Fruit fly (Drosophila melanogaster) whole organism, wandering third instar larva: ENCODE measurements around the gene CG12689.

ENCODE experiments used
- CrebA ChIP-seq: fragments of 200-800 bp; sonication (Bioruptor generic); optimal IDR thresholded peaks from 2 replicates; lab custom pipeline; 2016; ENCODE audit warnings: missing biosample characterization, mild to moderate bottlenecking, missing genetic modification characterization, borderline replicate concordance
- Dfd ChIP-seq: fragments of >200 bp; optimal IDR thresholded peaks from 2 replicates; lab custom pipeline; 2017; ENCODE audit warnings: missing biosample characterization, missing genetic modification characterization
- Dif ChIP-seq: fragments of 200-275, 200-300 bp; sonication (Bioruptor generic); optimal IDR thresholded peaks from 2 replicates; lab custom pipeline; 2018; ENCODE audit warnings: missing biosample characterization, missing genetic modification characterization; ENCODE audit not compliant: partially characterized antibody
- GATAd ChIP-seq: sonication (Bioruptor generic); optimal IDR thresholded peaks from 2 replicates; lab custom pipeline; 2016; ENCODE audit warnings: missing biosample characterization, missing genetic modification characterization
- HLH106 ChIP-seq: fragments of 200-800 bp; optimal IDR thresholded peaks from 3 replicates; lab custom pipeline; 2019; ENCODE audit warnings: missing biosample characterization, mild to moderate bottlenecking, missing genetic modification characterization, moderate library complexity
- Hnf4 ChIP-seq: fragments of 200-800 bp; sonication (Bioruptor generic); optimal IDR thresholded peaks from 2 replicates; lab custom pipeline; 2016; ENCODE audit warnings: missing biosample characterization, mild to moderate bottlenecking, missing genetic modification characterization
- Jra ChIP-seq: sonication (Bioruptor generic); optimal IDR thresholded peaks from 2 replicates; lab custom pipeline; 2016; ENCODE audit warnings: missing biosample characterization, missing genetic modification characterization
- Mio ChIP-seq: sonication (Bioruptor generic); optimal IDR thresholded peaks from 2 replicates; lab custom pipeline; 2016; ENCODE audit warnings: missing biosample characterization, missing genetic modification characterization
- Myc ChIP-seq: fragments of >200 bp; optimal IDR thresholded peaks from 2 replicates; lab custom pipeline; 2017
- N ChIP-seq: fragments of >200 bp; optimal IDR thresholded peaks from 2 replicates; lab custom pipeline; 2018; ENCODE audit warnings: missing biosample characterization, missing external identifiers, missing genetic modification characterization
- OdsH ChIP-seq: fragments of 200-800 bp; sonication (Bioruptor generic); optimal IDR thresholded peaks from 2 replicates; lab custom pipeline; 2016; ENCODE audit warnings: missing biosample characterization, mild to moderate bottlenecking, missing genetic modification characterization
- Sp1 ChIP-seq: fragments of 200-800 bp; sonication (Bioruptor generic); optimal IDR thresholded peaks from 3 replicates; lab custom pipeline; 2019; ENCODE audit warnings: missing biosample characterization, mild to moderate bottlenecking, missing genetic modification characterization, moderate library complexity
- Vsx2 ChIP-seq: fragments of 200-300, 225-300 bp; sonication (Bioruptor generic); optimal IDR thresholded peaks from 2 replicates; lab custom pipeline; 2018; ENCODE audit warnings: missing biosample characterization, missing genetic modification characterization; ENCODE audit not compliant: partially characterized antibody
- br ChIP-seq: fragments of 200-800 bp; sonication (Bioruptor generic); optimal IDR thresholded peaks from 2 replicates; lab custom pipeline; 2016; ENCODE audit warnings: missing biosample characterization, missing genetic modification characterization
- brk ChIP-seq: fragments of 200-800 bp; sonication (Bioruptor generic); optimal IDR thresholded peaks from 2 replicates; lab custom pipeline; 2016; ENCODE audit warnings: missing biosample characterization, mild to moderate bottlenecking, missing genetic modification characterization
- dl ChIP-seq, 2 experiments: fragments of 175-275, 200-275 bp in 1 of 2; fragments of 200-275 bp in 1 of 2; sonication (Bioruptor generic); optimal IDR thresholded peaks; lab custom pipeline; 2018; ENCODE audit warnings: mild to moderate bottlenecking in 2 of 2, missing biosample characterization in 2 of 2, missing genetic modification characterization in 2 of 2, moderate library complexity in 2 of 2; ENCODE audit not compliant: partially characterized antibody in 2 of 2, insufficient read depth in 1 of 2
- dmrt93B ChIP-seq: fragments of 200-800 bp; sonication (Bioruptor generic); optimal IDR thresholded peaks from 2 replicates; lab custom pipeline; 2018; ENCODE audit warnings: missing biosample characterization, mild to moderate bottlenecking, missing genetic modification characterization
- dsf ChIP-seq: sonication (Bioruptor generic); optimal IDR thresholded peaks from 2 replicates; lab custom pipeline; 2016; ENCODE audit warnings: missing biosample characterization, missing genetic modification characterization, borderline replicate concordance
- ey ChIP-seq: fragments of 200-800 bp; sonication (Bioruptor generic); optimal IDR thresholded peaks from 2 replicates; lab custom pipeline; 2016; ENCODE audit warnings: missing biosample characterization, missing genetic modification characterization
- foxo ChIP-seq, 2 experiments: fragments of 200-800 bp; sonication (Bioruptor generic); optimal IDR thresholded peaks; 2 replicates in 1 of 2; 3 replicates in 1 of 2; lab custom pipeline; 2016 to 2017; ENCODE audit warnings: missing biosample characterization in 2 of 2, missing genetic modification characterization in 2 of 2
- fru ChIP-seq: fragments of 200-800 bp; sonication (Bioruptor generic); optimal IDR thresholded peaks from 3 replicates; lab custom pipeline; 2016; ENCODE audit warnings: missing biosample characterization, mild to moderate bottlenecking, missing genetic modification characterization
- h ChIP-seq: fragments of 200-800 bp; sonication (Bioruptor generic); optimal IDR thresholded peaks from 3 replicates; lab custom pipeline; 2016; ENCODE audit warnings: missing biosample characterization, mild to moderate bottlenecking, missing genetic modification characterization
- jim ChIP-seq: fragments of 175-275, 200-325 bp; sonication (Bioruptor generic); optimal IDR thresholded peaks from 2 replicates; lab custom pipeline; 2016; ENCODE audit warnings: missing biosample characterization, mild to moderate bottlenecking, missing genetic modification characterization
- pan ChIP-seq: fragments of >200 bp; optimal IDR thresholded peaks from 2 replicates; lab custom pipeline; 2017
- psq ChIP-seq: fragments of 200-800 bp; sonication (Bioruptor generic); optimal IDR thresholded peaks from 3 replicates; lab custom pipeline; 2017; ENCODE audit warnings: missing biosample characterization, mild to moderate bottlenecking, missing genetic modification characterization, moderate library complexity
- rgr ChIP-seq: fragments of 200-800 bp; sonication (Bioruptor generic); optimal IDR thresholded peaks from 3 replicates; lab custom pipeline; 2016; ENCODE audit warnings: missing biosample characterization, mild to moderate bottlenecking, missing genetic modification characterization
- sage ChIP-seq: fragments of 200-800 bp; sonication (Bioruptor generic); optimal IDR thresholded peaks from 2 replicates; lab custom pipeline; 2016; ENCODE audit warnings: missing biosample characterization, mild to moderate bottlenecking, missing genetic modification characterization
- sv ChIP-seq: fragments of 200-800 bp; sonication (Bioruptor generic); optimal IDR thresholded peaks from 3 replicates; lab custom pipeline; 2016; ENCODE audit warnings: missing biosample characterization, missing genetic modification characterization
- tai ChIP-seq: sonication (Bioruptor generic); optimal IDR thresholded peaks from 2 replicates; lab custom pipeline; 2016; ENCODE audit warnings: missing biosample characterization, missing genetic modification characterization
- usp ChIP-seq: fragments of >200 bp; optimal IDR thresholded peaks from 2 replicates; lab custom pipeline; 2017; ENCODE audit warnings: missing biosample characterization, missing genetic modification characterization
- woc ChIP-seq: sonication (Bioruptor generic); optimal IDR thresholded peaks from 2 replicates; lab custom pipeline; 2016; ENCODE audit warnings: missing biosample characterization, mild to moderate bottlenecking, missing genetic modification characterization

CG12689 gene

DNA sequence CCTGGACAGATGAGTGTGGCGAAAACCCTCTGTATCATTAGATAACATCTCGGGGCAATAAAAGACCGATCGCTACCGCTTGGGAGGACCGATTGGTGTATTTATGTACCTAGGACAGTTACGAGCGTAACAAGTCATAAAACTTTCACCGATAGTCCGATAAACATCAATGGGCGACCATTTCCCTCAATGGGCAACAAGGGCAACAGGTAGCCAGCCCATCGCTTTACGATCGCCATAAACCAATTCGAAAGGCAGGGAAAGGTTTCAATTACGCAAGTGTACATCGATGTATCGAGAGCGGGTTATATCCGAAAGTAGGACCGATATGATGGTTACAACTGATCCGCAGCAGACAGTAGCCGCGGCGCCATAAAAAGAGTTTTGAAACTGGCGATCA is 43.4 kb downstream of the CG12689 start:
- TF ChIP-seq Dif (no peak), Myc (lab: Kevin White, UChicago) (no peak), Dfd (no peak), Sp1 (GFP tag; lab: Kevin White, UChicago) (no peak), HLH106 (tag; lab: Kevin White, UChicago) (no peak), tai (GFP tag; lab: Kevin White, UChicago) (no peak), dl (GFP tag; optimal IDR thresholded peaks at IDR 0.05; lab: Kevin White, UChicago; ENCODE audit: insufficient read depth in 1 of 2, partially characterized antibody in 2 of 2) (no peak), br (GFP tag; lab: Kevin White, UChicago) (no peak), Hnf4 (GFP tag; lab: Kevin White, UChicago) (no peak), CrebA (GFP tag; lab: Kevin White, UChicago) (no peak), usp (GFP tag; lab: Kevin White, UChicago) (no peak), Jra (GFP tag; lab: Kevin White, UChicago) (no peak), psq (GFP tag; lab: Kevin White, UChicago) (no peak), Vsx2 (GFP tag; lab: Kevin White, UChicago) (no peak), Mio (no peak), dsf (GFP tag; lab: Kevin White, UChicago) (no peak), pan (lab: Kevin White, UChicago) (no peak), brk (no peak), jim (no peak)

dm6 chrX:7541455-7541797 is 44.5 kb downstream of the CG12689 start:
- TF ChIP-seq psq (GFP tag; lab: Kevin White, UChicago), result peak; percentile 25
- peak; percentile 45 for TF ChIP-seq OdsH (GFP tag; lab: Kevin White, UChicago)
- peak; percentile 9 for TF ChIP-seq dmrt93B (GFP tag; lab: Kevin White, UChicago)
- TF ChIP-seq Sp1 (GFP tag; lab: Kevin White, UChicago), result peak; percentile 14
- peak; percentile 35 for TF ChIP-seq HLH106 (tag; lab: Kevin White, UChicago)
- no peak for TF ChIP-seq GATAd (GFP tag; lab: Kevin White, UChicago)
- TF ChIP-seq fru (GFP tag; lab: Kevin White, UChicago), result peak; percentile 60
- TF ChIP-seq Hnf4 (GFP tag; lab: Kevin White, UChicago), result peak; percentile 45
- no peak for TF ChIP-seq sage
- TF ChIP-seq foxo (GFP tag; optimal IDR thresholded peaks at IDR 0.05; lab: Kevin White, UChicago), result peak in 1 of 2 experiments; percentile 50
- TF ChIP-seq h (GFP tag; lab: Kevin White, UChicago), result peak; percentile 67
- TF ChIP-seq woc, result peak; percentile 34
- peak; percentile 19 for TF ChIP-seq br (GFP tag; lab: Kevin White, UChicago)
- no peak for TF ChIP-seq sv
- TF ChIP-seq rgr (GFP tag; lab: Kevin White, UChicago), result peak; percentile 37
- TF ChIP-seq ey (GFP tag; lab: Kevin White, UChicago), result peak; percentile 55
- TF ChIP-seq Mio, result no peak
- no peak for TF ChIP-seq N (GFP tag; lab: Kevin White, UChicago)

dm6 chrX:7540749-7541454 is 45.0 kb downstream of the CG12689 start:
- TF ChIP-seq Sp1 (GFP tag; lab: Kevin White, UChicago) (peak; percentile 42), Jra (GFP tag; lab: Kevin White, UChicago) (no peak), h (GFP tag; lab: Kevin White, UChicago) (no peak), psq (GFP tag; lab: Kevin White, UChicago) (no peak), HLH106 (tag; lab: Kevin White, UChicago) (peak; percentile 34), foxo (GFP tag; optimal IDR thresholded peaks at IDR 0.05; lab: Kevin White, UChicago) (peak in 1 of 2 experiments; percentile 17)

- TF ChIP-seq foxo (GFP tag; optimal IDR thresholded peaks at IDR 0.05; lab: Kevin White, UChicago), result peak in 1 of 2 experiments; percentile 8
- peak; percentile 12 for TF ChIP-seq ey (GFP tag; lab: Kevin White, UChicago)
- no peak for TF ChIP-seq sage
- no peak for TF ChIP-seq Sp1 (GFP tag; lab: Kevin White, UChicago)
- TF ChIP-seq, all 38 proteins: peak for 2
Measured at dm6 chrX:7539126-7539525, 46.8 kb downstream of the CG12689 start.
